Worm (Caenorhabditis elegans) whole organism, L2 larva: ENCODE measurements around the gene twk-3.

Experiments
- C34F6.9 ChIP-seq: fragments of 150-350 bp; optimal IDR thresholded peaks from 2 replicates; lab custom pipeline; 2014; ENCODE audit warnings: missing biosample characterization, missing genetic modification characterization
- F13H6.1 ChIP-seq: sonication (generic microtip); optimal IDR thresholded peaks from 2 replicates; lab custom pipeline; 2016; ENCODE audit warnings: missing genetic modification characterization, missing compliant biosample characterization
- R02D3.7 ChIP-seq: fragments of 150-350 bp; optimal IDR thresholded peaks from 2 replicates; lab custom pipeline; 2014; ENCODE audit warnings: missing biosample characterization, missing genetic modification characterization
- Y55F3AM.14 ChIP-seq: fragments of 200-800 bp; sonication (Bioruptor generic); optimal IDR thresholded peaks from 2 replicates; lab custom pipeline; 2018; ENCODE audit warnings: mild to moderate bottlenecking, missing genetic modification characterization, missing compliant biosample characterization
- alr-1 ChIP-seq: fragments of 150-350 bp; optimal IDR thresholded peaks from 2 replicates; lab custom pipeline; 2014; ENCODE audit warnings: missing biosample characterization, missing genetic modification characterization
- aly-2 ChIP-seq: fragments of 150-350 bp; optimal IDR thresholded peaks from 2 replicates; lab custom pipeline; 2014; ENCODE audit warnings: missing biosample characterization, missing genetic modification characterization
- blmp-1 ChIP-seq: sonication (generic microtip); optimal IDR thresholded peaks from 2 replicates; lab custom pipeline; 2017; ENCODE audit warnings: missing genetic modification characterization, mild to moderate bottlenecking, missing compliant biosample characterization, antibody characterized with exemption, moderate library complexity; ENCODE audit not compliant: insufficient read depth
- ceh-16 ChIP-seq: fragments of 150-350 bp; optimal IDR thresholded peaks from 2 replicates; lab custom pipeline; 2014; ENCODE audit warnings: missing biosample characterization, missing genetic modification characterization
- ceh-82 ChIP-seq: fragments of 150-350 bp; optimal IDR thresholded peaks from 2 replicates; lab custom pipeline; 2014; ENCODE audit warnings: missing biosample characterization, missing genetic modification characterization
- crh-2 ChIP-seq: sonication (generic microtip); optimal IDR thresholded peaks from 2 replicates; lab custom pipeline; 2017; ENCODE audit warnings: missing biosample characterization, missing genetic modification characterization
- dmd-4 ChIP-seq: sonication (generic microtip); optimal IDR thresholded peaks from 2 replicates; lab custom pipeline; 2017; ENCODE audit warnings: missing biosample characterization, missing genetic modification characterization
- egl-27 ChIP-seq: sonication (generic microtip); optimal IDR thresholded peaks from 3 replicates; lab custom pipeline; 2017; ENCODE audit warnings: missing biosample characterization, missing genetic modification reagents, missing genetic modification characterization
- elt-1 ChIP-seq: fragments of 150-350 bp; optimal IDR thresholded peaks from 2 replicates; lab custom pipeline; 2014; ENCODE audit warnings: missing biosample characterization, missing genetic modification characterization
- elt-3 ChIP-seq: sonication (generic microtip); optimal IDR thresholded peaks from 2 replicates; lab custom pipeline; 2017; ENCODE audit warnings: missing biosample characterization, missing genetic modification characterization
- fos-1 ChIP-seq: fragments of 150-350 bp; optimal IDR thresholded peaks from 2 replicates; lab custom pipeline; 2014; ENCODE audit warnings: missing biosample characterization, missing genetic modification characterization
- gmeb-1 ChIP-seq: fragments of 150-350 bp; optimal IDR thresholded peaks from 2 replicates; lab custom pipeline; 2014; ENCODE audit warnings: missing biosample characterization, missing genetic modification characterization
- lin-13 ChIP-seq: fragments of 150-350 bp; optimal IDR thresholded peaks from 2 replicates; lab custom pipeline; 2014; ENCODE audit warnings: missing biosample characterization, missing genetic modification reagents, missing genetic modification characterization
- lin-39 ChIP-seq: fragments of 150-350 bp; optimal IDR thresholded peaks from 2 replicates; lab custom pipeline; 2014; ENCODE audit warnings: missing biosample characterization, missing genetic modification reagents, missing genetic modification characterization
- lsy-2 ChIP-seq, 2 experiments: fragments of 150-350 bp in 1 of 2; sonication (generic microtip) in 1 of 2; optimal IDR thresholded peaks; 2 replicates each; lab custom pipeline; 2014 to 2017; ENCODE audit warnings: missing biosample characterization in 2 of 2, missing genetic modification characterization in 2 of 2
- mbf-1 ChIP-seq: sonication (generic microtip); optimal IDR thresholded peaks from 2 replicates; lab custom pipeline; 2017; ENCODE audit warnings: missing biosample characterization, missing genetic modification characterization
- mdl-1 ChIP-seq, 2 experiments: fragments of 150-350 bp in 1 of 2; sonication (generic microtip) in 1 of 2; optimal IDR thresholded peaks; 2 replicates each; lab custom pipeline; 2017; ENCODE audit warnings: missing biosample characterization in 2 of 2, missing genetic modification characterization in 2 of 2
- nhr-129 ChIP-seq: fragments of 150-350 bp; optimal IDR thresholded peaks from 2 replicates; lab custom pipeline; 2014; ENCODE audit warnings: missing biosample characterization, missing genetic modification characterization
- nhr-21 ChIP-seq: fragments of 150-350 bp; optimal IDR thresholded peaks from 2 replicates; lab custom pipeline; 2014; ENCODE audit warnings: missing biosample characterization, missing genetic modification characterization
- nhr-23 ChIP-seq: fragments of 150-350 bp; optimal IDR thresholded peaks from 2 replicates; lab custom pipeline; 2014; ENCODE audit warnings: missing biosample characterization, missing genetic modification reagents, missing genetic modification characterization
- nhr-237 ChIP-seq: fragments of 150-350 bp; optimal IDR thresholded peaks from 2 replicates; lab custom pipeline; 2014; ENCODE audit warnings: missing biosample characterization, missing genetic modification characterization
- nhr-25 ChIP-seq: fragments of 150-350 bp; sonication (generic microtip); optimal IDR thresholded peaks from 3 replicates; lab custom pipeline; 2014; ENCODE audit warnings: missing biosample characterization, missing genetic modification characterization
- nhr-6 ChIP-seq: fragments of 150-350 bp; optimal IDR thresholded peaks from 2 replicates; lab custom pipeline; 2014; ENCODE audit warnings: missing biosample characterization, missing genetic modification characterization
- nhr-77 ChIP-seq: fragments of 150-350 bp; optimal IDR thresholded peaks from 2 replicates; lab custom pipeline; 2014; ENCODE audit warnings: missing biosample characterization, missing genetic modification characterization
- peb-1 ChIP-seq: fragments of 150-350 bp; optimal IDR thresholded peaks from 2 replicates; lab custom pipeline; 2014; ENCODE audit warnings: missing biosample characterization, missing genetic modification characterization
- sem-4 ChIP-seq: fragments of 150-350 bp; optimal IDR thresholded peaks from 2 replicates; lab custom pipeline; 2014; ENCODE audit warnings: missing biosample characterization, missing genetic modification reagents, missing genetic modification characterization
- skn-1 ChIP-seq: sonication (generic microtip); optimal IDR thresholded peaks from 2 replicates; lab custom pipeline; 2017; ENCODE audit warnings: missing biosample characterization, missing genetic modification characterization
- sma-3 ChIP-seq: sonication (generic microtip); optimal IDR thresholded peaks from 2 replicates; lab custom pipeline; 2016; ENCODE audit warnings: missing genetic modification reagents, missing genetic modification characterization, missing compliant biosample characterization
- sma-9 ChIP-seq, 2 experiments: fragments of 150-350 bp in 1 of 2; sonication (generic microtip) in 1 of 2; optimal IDR thresholded peaks; 2 replicates each; lab custom pipeline; 2014 to 2016; ENCODE audit warnings: missing genetic modification characterization in 2 of 2, mild to moderate bottlenecking in 1 of 2, missing biosample characterization in 1 of 2, missing compliant biosample characterization in 1 of 2, missing genetic modification reagents in 1 of 2, moderate library complexity in 1 of 2
- snpc-4 ChIP-seq: fragments of 150-350 bp; optimal IDR thresholded peaks from 2 replicates; lab custom pipeline; 2014; ENCODE audit warnings: missing biosample characterization, missing genetic modification characterization
- unc-55 ChIP-seq: fragments of 150-350 bp; sonication (generic microtip); optimal IDR thresholded peaks from 3 replicates; lab custom pipeline; 2014; ENCODE audit warnings: missing biosample characterization, missing genetic modification reagents, missing genetic modification characterization
- unc-62 ChIP-seq: fragments of 150-350 bp; optimal IDR thresholded peaks from 2 replicates; lab custom pipeline; 2014; ENCODE audit warnings: missing biosample characterization, missing genetic modification reagents, missing genetic modification characterization
- zag-1 ChIP-seq: fragments of 150-350 bp; optimal IDR thresholded peaks from 2 replicates; lab custom pipeline; 2014; ENCODE audit warnings: missing biosample characterization, missing genetic modification characterization
- ztf-1 ChIP-seq: fragments of 200-800 bp; sonication (Bioruptor generic); conservative IDR thresholded peaks from 2 replicates; pipeline ENCODE4 v1.3.6; 2022; ENCODE audit warnings: missing genetic modification characterization, missing compliant biosample characterization
- ztf-11 ChIP-seq: sonication (generic microtip); optimal IDR thresholded peaks from 2 replicates; lab custom pipeline; 2017; ENCODE audit warnings: missing biosample characterization, missing genetic modification characterization

Gene twk-3

DNA sequence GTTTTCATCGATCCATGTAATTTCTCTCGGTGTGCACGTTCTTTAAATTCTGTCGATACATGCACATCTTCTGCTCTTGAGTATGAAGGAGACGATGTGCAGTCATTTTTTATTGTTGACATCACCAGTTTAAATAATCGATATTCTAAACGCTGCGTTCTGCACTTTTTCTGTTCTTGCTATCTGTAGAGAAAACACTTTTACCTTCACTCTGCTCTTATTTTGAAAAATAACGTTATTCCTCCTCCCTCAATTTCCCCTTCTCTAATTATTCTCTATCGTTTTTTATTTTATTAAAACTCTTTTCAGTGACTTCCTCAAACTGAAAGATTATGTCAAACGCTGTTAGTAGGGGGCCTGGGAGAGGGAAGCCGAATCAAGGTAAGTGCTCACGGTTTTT is 4.3 kb upstream of the twk-3 start, which contains the start of gene ifg-1:
Gene ifg-1, plus strand, starts transcription at position 301 of the 400 bp plus-strand sequence.
- no peak for TF ChIP-seq fos-1
- no peak for TF ChIP-seq egl-27 (tag; lab: Kevin White, UChicago)
- TF ChIP-seq unc-55 (GFP tag; lab: Kevin White, UChicago): no peak
- no peak for TF ChIP-seq R02D3.7 (tag; lab: Kevin White, UChicago)
- TF ChIP-seq sem-4 (tag; lab: Kevin White, UChicago): no peak
- TF ChIP-seq lin-39: no peak
- no peak for TF ChIP-seq alr-1 (tag; lab: Kevin White, UChicago)
- no peak for TF ChIP-seq elt-1 (tag; lab: Kevin White, UChicago)
- no peak for TF ChIP-seq sma-9 (GFP tag; optimal IDR thresholded peaks at IDR 0.05; lab: Kevin White, UChicago)
- TF ChIP-seq sma-9 (tag; optimal IDR thresholded peaks at IDR 0.05; lab: Kevin White, UChicago): no peak
- TF ChIP-seq nhr-23 (tag; lab: Kevin White, UChicago): no peak
- TF ChIP-seq zag-1 (tag; lab: Kevin White, UChicago): no peak
- no peak for TF ChIP-seq nhr-237 (tag; lab: Kevin White, UChicago)
- no peak for TF ChIP-seq aly-2
- TF ChIP-seq lin-13 (GFP tag; lab: Kevin White, UChicago): no peak
- TF ChIP-seq blmp-1 (tag; lab: Kevin White, UChicago): no peak
- TF ChIP-seq ztf-11: no peak
- no peak for TF ChIP-seq nhr-25
- TF ChIP-seq nhr-6: no peak
- TF ChIP-seq nhr-21: no peak
- no peak for TF ChIP-seq nhr-129 (tag; lab: Kevin White, UChicago)

DNA sequence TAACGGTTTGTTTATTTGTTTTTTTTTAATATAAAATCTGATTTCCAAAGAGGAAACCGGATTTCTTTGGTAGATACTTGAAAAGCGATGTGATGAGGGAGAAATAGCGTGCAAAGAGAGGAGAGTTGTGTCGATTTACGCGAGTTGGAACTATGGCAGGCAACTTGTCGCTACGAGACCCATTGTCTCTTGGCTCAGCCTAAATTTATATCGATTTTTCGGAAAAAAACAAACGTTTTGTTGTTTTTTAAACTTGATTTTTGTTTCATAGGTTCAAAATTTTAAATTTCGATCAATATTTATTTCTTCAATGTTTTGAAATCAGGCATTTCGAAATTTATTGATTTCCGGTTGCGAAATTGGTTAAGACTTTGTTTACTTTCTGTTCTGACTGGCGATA is 3.9 kb upstream of the twk-3 start, which contains the start of gene M110.3:
Gene M110.3, minus strand, starts transcription at position 184 of the 400 bp plus-strand sequence.
- TF ChIP-seq lin-13 (GFP tag; lab: Kevin White, UChicago) (no peak), nhr-6 (peak; percentile 38), blmp-1 (tag; lab: Kevin White, UChicago) (no peak), C34F6.9 (peak; percentile 84), sma-9 (GFP tag; optimal IDR thresholded peaks at IDR 0.05; lab: Kevin White, UChicago) (peak; percentile 49), sma-9 (tag; optimal IDR thresholded peaks at IDR 0.05; lab: Kevin White, UChicago) (no peak), unc-55 (GFP tag; lab: Kevin White, UChicago) (peak; percentile 70), ceh-16 (tag; lab: Kevin White, UChicago) (no peak), ztf-11 (no peak), gmeb-1 (tag; lab: Kevin White, UChicago) (peak; percentile 51), nhr-237 (tag; lab: Kevin White, UChicago) (no peak), R02D3.7 (tag; lab: Kevin White, UChicago) (peak; percentile 75), Y55F3AM.14 (GFP tag; lab: Kevin White, UChicago) (no peak), nhr-25 (peak; percentile 25), elt-3 (tag; lab: Kevin White, UChicago) (no peak), sem-4 (tag; lab: Kevin White, UChicago) (no peak), mdl-1 (tag; optimal IDR thresholded peaks at IDR 0.05; lab: Kevin White, UChicago) (no peak), snpc-4 (no peak), nhr-23 (tag; lab: Kevin White, UChicago) (no peak), skn-1 (no peak), elt-1 (tag; lab: Kevin White, UChicago) (no peak), lsy-2 (tag; optimal IDR thresholded peaks at IDR 0.05; lab: Kevin White, UChicago) (peak; percentile 25 to 86), mbf-1 (tag; lab: Kevin White, UChicago) (no peak), crh-2 (peak; percentile 51), F13H6.1 (tag; lab: Kevin White, UChicago) (peak; percentile 46), ceh-82 (tag; lab: Kevin White, UChicago) (no peak), nhr-129 (tag; lab: Kevin White, UChicago) (peak; percentile 56), nhr-21 (no peak)
- TF ChIP-seq, all 48 proteins: peak for 11

ce11 chrII:8214367-8214766 is 1.8 kb upstream of the twk-3 start, which contains the start of gene M110.10:
Gene M110.10, minus strand, starts transcription at chrII:8214467.
- no peak for TF ChIP-seq nhr-21
- TF ChIP-seq snpc-4: no peak
- TF ChIP-seq egl-27 (tag; lab: Kevin White, UChicago): no peak
- TF ChIP-seq blmp-1 (tag; lab: Kevin White, UChicago): no peak
- no peak for TF ChIP-seq sma-3
- TF ChIP-seq dmd-4 (tag; lab: Kevin White, UChicago): no peak
- no peak for TF ChIP-seq zag-1 (tag; lab: Kevin White, UChicago)
- no peak for TF ChIP-seq unc-62 (GFP tag; lab: Kevin White, UChicago)
- no peak for TF ChIP-seq ztf-1 (GFP tag; lab: Robert Waterston, UW)
- no peak for TF ChIP-seq skn-1
- TF ChIP-seq nhr-77: no peak
- TF ChIP-seq sem-4 (tag; lab: Kevin White, UChicago): no peak
- no peak for TF ChIP-seq peb-1 (tag; lab: Kevin White, UChicago)
- TF ChIP-seq ceh-16 (tag; lab: Kevin White, UChicago): no peak
- TF ChIP-seq lsy-2 (tag; optimal IDR thresholded peaks at IDR 0.05; lab: Kevin White, UChicago): no peak
- TF ChIP-seq lin-39: no peak
- TF ChIP-seq nhr-25: no peak
- TF ChIP-seq mdl-1 (tag; optimal IDR thresholded peaks at IDR 0.05; lab: Kevin White, UChicago): no peak
- TF ChIP-seq elt-1 (tag; lab: Kevin White, UChicago): no peak
